Worm (Caenorhabditis elegans) whole organism, L1 larva: ENCODE results near the gene K06G5.3.

Experiments
- C16A3.4 ChIP-seq: fragments of 150-350 bp; optimal IDR thresholded peaks from 2 replicates; lab custom pipeline; 2014; ENCODE audit warnings: missing biosample characterization, missing genetic modification characterization
- F16B12.6 ChIP-seq: fragments of 150-350 bp; optimal IDR thresholded peaks from 2 replicates; lab custom pipeline; 2014; ENCODE audit warnings: missing biosample characterization, missing genetic modification characterization
- alr-1 ChIP-seq: fragments of 200-800 bp; sonication (Bioruptor generic); optimal IDR thresholded peaks from 2 replicates; lab custom pipeline; 2018; ENCODE audit warnings: borderline replicate concordance, mild to moderate bottlenecking, missing genetic modification characterization, missing compliant biosample characterization
- ceh-63 ChIP-seq: fragments of 200-800 bp; sonication (Bioruptor generic); optimal IDR thresholded peaks from 2 replicates; lab custom pipeline; 2018; ENCODE audit warnings: mild to moderate bottlenecking, missing genetic modification characterization, missing compliant biosample characterization
- ceh-8 ChIP-seq: fragments of 200-800 bp; sonication (Bioruptor generic); optimal IDR thresholded peaks from 2 replicates; lab custom pipeline; 2018; ENCODE audit warnings: mild to moderate bottlenecking, missing genetic modification characterization, moderate library complexity, missing compliant biosample characterization
- ceh-82 ChIP-seq, 3 experiments: fragments of 150-350 bp in 1 of 3; sonication (generic microtip) in 2 of 3; optimal IDR thresholded peaks; 2 replicates each; lab custom pipeline; 2014 to 2017; ENCODE audit warnings: missing biosample characterization in 3 of 3, missing genetic modification characterization in 3 of 3
- ceh-88 ChIP-seq: fragments of 200-800 bp; sonication (Bioruptor generic); IDR thresholded peaks from 2 replicates; pipeline ENCODE4 v1.3.6; 2022; ENCODE audit warnings: missing genetic modification characterization, missing compliant biosample characterization
- ces-1 ChIP-seq: fragments of 150-350 bp; optimal IDR thresholded peaks from 2 replicates; lab custom pipeline; 2014; ENCODE audit warnings: missing biosample characterization, missing genetic modification reagents, missing genetic modification characterization
- dsc-1 ChIP-seq: sonication (generic microtip); optimal IDR thresholded peaks from 2 replicates; lab custom pipeline; 2016; ENCODE audit warnings: mild to moderate bottlenecking, missing genetic modification characterization, missing compliant biosample characterization
- efl-1 ChIP-seq, 4 experiments: fragments of 150-350 bp; optimal IDR thresholded peaks in 3 of 4; peaks in 1 of 4; 1 replicate in 1 of 4; 2 replicates in 3 of 4; lab custom pipeline; 2014; ENCODE audit warnings: missing biosample characterization in 2 of 4, missing genetic modification characterization in 2 of 4, missing genetic modification reagents in 2 of 4
- egl-13 ChIP-seq: sonication (generic microtip); optimal IDR thresholded peaks from 2 replicates; lab custom pipeline; 2016; ENCODE audit warnings: missing genotype, missing genetic modification reagents, missing genetic modification characterization, missing compliant biosample characterization
- egl-27 ChIP-seq, 2 experiments: fragments of 150-350 bp in 1 of 2; sonication (generic microtip); optimal IDR thresholded peaks; 3 replicates each; lab custom pipeline; 2017 to 2018; ENCODE audit warnings: missing biosample characterization in 2 of 2, missing genetic modification characterization in 2 of 2, missing genetic modification reagents in 2 of 2
- elt-2 ChIP-seq: sonication (generic microtip); optimal IDR thresholded peaks from 2 replicates; lab custom pipeline; 2016; ENCODE audit warnings: missing genetic modification characterization, mild to moderate bottlenecking, inconsistent platforms, missing compliant biosample characterization, missing genetic modification reagents
- elt-3 ChIP-seq, 6 experiments: fragments of 150-350 bp in 1 of 6; sonication (generic microtip); optimal IDR thresholded peaks; 2 replicates each; lab custom pipeline; 2017 to 2018; ENCODE audit warnings: missing biosample characterization in 6 of 6, missing genetic modification characterization in 6 of 6, inconsistent platforms in 1 of 6
- grh-1 ChIP-seq: fragments of 200-800 bp; sonication (Bioruptor generic); IDR thresholded peaks from 2 replicates; pipeline ENCODE4 v1.3.6; 2022; ENCODE audit warnings: missing genetic modification reagents, missing genetic modification characterization, missing compliant biosample characterization
- hlh-17 ChIP-seq: fragments of 200-800 bp; sonication (Bioruptor generic); optimal IDR thresholded peaks from 2 replicates; lab custom pipeline; 2018; ENCODE audit warnings: missing genetic modification characterization, mild to moderate bottlenecking, missing compliant biosample characterization, moderate library complexity, borderline replicate concordance
- hpl-2 ChIP-seq: fragments of 150-350 bp; optimal IDR thresholded peaks from 2 replicates; lab custom pipeline; 2014; ENCODE audit warnings: missing biosample characterization, missing genetic modification reagents, missing genetic modification characterization
- lin-13 ChIP-seq: fragments of 150-350 bp; optimal IDR thresholded peaks from 2 replicates; lab custom pipeline; 2014; ENCODE audit warnings: missing biosample characterization, missing genetic modification reagents, missing genetic modification characterization
- lin-35 ChIP-seq, 2 experiments: fragments of 150-350 bp; optimal IDR thresholded peaks; 2 replicates each; lab custom pipeline; 2014; ENCODE audit warnings: missing biosample characterization in 2 of 2, missing genetic modification characterization in 2 of 2, missing genetic modification reagents in 2 of 2
- lsy-2 ChIP-seq, 2 experiments: fragments of 150-350 bp; optimal IDR thresholded peaks; 2 replicates each; lab custom pipeline; 2014; ENCODE audit warnings: missing biosample characterization in 2 of 2, missing genetic modification characterization in 2 of 2
- mab-9 ChIP-seq: fragments of 200-800 bp; sonication (Bioruptor generic); IDR thresholded peaks from 2 replicates; pipeline ENCODE4 v1.3.6; 2022; ENCODE audit warnings: missing genetic modification reagents, missing genetic modification characterization, missing compliant biosample characterization
- nhr-11 ChIP-seq: fragments of 150-350 bp; optimal IDR thresholded peaks from 2 replicates; lab custom pipeline; 2014; ENCODE audit warnings: missing biosample characterization, missing genetic modification characterization
- nhr-12 ChIP-seq: sonication (generic microtip); optimal IDR thresholded peaks from 2 replicates; lab custom pipeline; 2017; ENCODE audit warnings: missing biosample characterization, missing genetic modification characterization
- nhr-19 ChIP-seq: fragments of 200-800 bp; sonication (Bioruptor generic); conservative IDR thresholded peaks from 2 replicates; pipeline ENCODE4 v1.3.6; 2022; ENCODE audit warnings: missing genetic modification characterization, missing compliant biosample characterization
- nhr-20 ChIP-seq: sonication (generic microtip); optimal IDR thresholded peaks from 2 replicates; lab custom pipeline; 2016; ENCODE audit warnings: mild to moderate bottlenecking, missing genetic modification characterization, missing compliant biosample characterization
- nhr-237 ChIP-seq: fragments of 150-350 bp; optimal IDR thresholded peaks from 2 replicates; lab custom pipeline; 2014; ENCODE audit warnings: missing biosample characterization, missing genetic modification characterization
- nhr-76 ChIP-seq: sonication (generic microtip); optimal IDR thresholded peaks from 2 replicates; lab custom pipeline; 2017; ENCODE audit warnings: missing biosample characterization, missing genetic modification characterization
- nhr-84 ChIP-seq: sonication (generic microtip); optimal IDR thresholded peaks from 2 replicates; lab custom pipeline; 2017; ENCODE audit warnings: missing biosample characterization, missing genetic modification characterization
- nhr-85 ChIP-seq: sonication (generic microtip); peaks from one replicate; lab custom pipeline; 2016; ENCODE audit warnings: missing genetic modification characterization, inconsistent platforms, missing compliant biosample characterization
- pqm-1 ChIP-seq: sonication (generic microtip); optimal IDR thresholded peaks from 3 replicates; lab custom pipeline; 2017; ENCODE audit warnings: missing biosample characterization, missing genetic modification characterization
- skn-1 ChIP-seq: fragments of 150-350 bp; optimal IDR thresholded peaks from 2 replicates; lab custom pipeline; 2014; ENCODE audit warnings: missing biosample characterization, missing genetic modification characterization
- snpc-4 ChIP-seq: fragments of 150-350 bp; optimal IDR thresholded peaks from 2 replicates; lab custom pipeline; 2014; ENCODE audit warnings: missing biosample characterization, missing genetic modification characterization
- swsn-7 ChIP-seq: sonication (generic microtip); optimal IDR thresholded peaks from 2 replicates; lab custom pipeline; 2016; ENCODE audit warnings: missing genetic modification characterization, missing compliant biosample characterization
- unc-130 ChIP-seq: fragments of 150-350 bp; optimal IDR thresholded peaks from 2 replicates; lab custom pipeline; 2017; ENCODE audit warnings: missing biosample characterization, missing genetic modification characterization, inconsistent platforms
- unc-98 ChIP-seq: fragments of 200-800 bp; sonication (Bioruptor generic); IDR thresholded peaks from 2 replicates; pipeline ENCODE4 v1.3.6; 2022; ENCODE audit warnings: missing genetic modification characterization, missing compliant biosample characterization
- xbp-1 ChIP-seq: sonication (generic microtip); optimal IDR thresholded peaks from 2 replicates; lab custom pipeline; 2016; ENCODE audit warnings: missing genetic modification characterization, missing compliant biosample characterization
- zag-1 ChIP-seq: fragments of 150-350 bp; optimal IDR thresholded peaks from 2 replicates; lab custom pipeline; 2014; ENCODE audit warnings: missing biosample characterization, missing genetic modification characterization

The K06G5.3 gene

ce11 chrX:14213314-14213713 is 9.7 kb downstream of the K06G5.3 start:
- TF ChIP-seq elt-2 (tag; lab: Kevin White, UChicago) (peak; percentile 29), mab-9 (GFP tag; lab: Robert Waterston, UW) (no peak)

- TF ChIP-seq dsc-1 (tag; lab: Kevin White, UChicago) (no peak), nhr-12 (no peak), xbp-1 (no peak), elt-2 (tag; lab: Kevin White, UChicago) (peak; percentile 78), pqm-1 (tag; lab: Kevin White, UChicago) (peak; percentile 46)
Observed at ce11 chrX:14207942-14208341, 15.1 kb downstream of the K06G5.3 start, which contains the start of gene ceh-37. TSS of gene ceh-37 (minus strand) at chrX:14208000.

- no peak for TF ChIP-seq ceh-88 (GFP tag; lab: Robert Waterston, UW)
- no peak for TF ChIP-seq nhr-237 (tag; lab: Kevin White, UChicago)
- peak; percentile 49 for TF ChIP-seq elt-2 (tag; lab: Kevin White, UChicago)
- TF ChIP-seq lin-13: no peak
- no peak for TF ChIP-seq nhr-19 (GFP tag; lab: Robert Waterston, UW)
- TF ChIP-seq nhr-85 (tag; lab: Kevin White, UChicago): no peak
- no peak for TF ChIP-seq nhr-76 (tag; lab: Kevin White, UChicago)
- no peak for TF ChIP-seq C16A3.4 (tag; lab: Kevin White, UChicago)
- TF ChIP-seq efl-1 (optimal IDR thresholded peaks at IDR 0.05; lab: Kevin White, UChicago): no peak
- TF ChIP-seq efl-1 (GFP tag; optimal IDR thresholded peaks at IDR 0.05 in 1 of 2; lab: Kevin White, UChicago): peak in 1 of 2 experiments; percentile 44
- no peak for TF ChIP-seq ceh-82 (tag; optimal IDR thresholded peaks at IDR 0.05; lab: Kevin White, UChicago)
- TF ChIP-seq alr-1 (tag; lab: Kevin White, UChicago): no peak
- TF ChIP-seq xbp-1: no peak
- TF ChIP-seq ceh-63: no peak
- no peak for TF ChIP-seq skn-1 (tag; lab: Kevin White, UChicago)
- TF ChIP-seq ceh-8 (GFP tag; lab: Kevin White, UChicago): no peak
- TF ChIP-seq unc-98 (GFP tag; lab: Robert Waterston, UW): no peak
- no peak for TF ChIP-seq zag-1
- TF ChIP-seq nhr-20 (tag; lab: Kevin White, UChicago): no peak
- no peak for TF ChIP-seq nhr-84 (tag; lab: Kevin White, UChicago)
- peak in 1 of 2 experiments; percentile 16 for TF ChIP-seq lin-35 (GFP tag; optimal IDR thresholded peaks at IDR 0.05; lab: Kevin White, UChicago)
- no peak for TF ChIP-seq nhr-11 (tag; lab: Kevin White, UChicago)
- no peak for TF ChIP-seq egl-13
- TF ChIP-seq lsy-2 (tag; optimal IDR thresholded peaks at IDR 0.05; lab: Kevin White, UChicago): no peak
- TF ChIP-seq unc-130 (tag; lab: Kevin White, UChicago): no peak
- TF ChIP-seq F16B12.6: no peak
- no peak for TF ChIP-seq elt-3 (tag; optimal IDR thresholded peaks at IDR 0.05; lab: Kevin White, UChicago)
Observed at ce11 chrX:14206321-14206720, 16.7 kb downstream of the K06G5.3 start.

- TF ChIP-seq elt-2 (tag; lab: Kevin White, UChicago) (peak; percentile 84), lsy-2 (tag; optimal IDR thresholded peaks at IDR 0.05; lab: Kevin White, UChicago) (peak in 1 of 2 experiments; percentile 54), lin-35 (GFP tag; optimal IDR thresholded peaks at IDR 0.05; lab: Kevin White, UChicago) (peak in 1 of 2 experiments; percentile 26), ceh-88 (GFP tag; lab: Robert Waterston, UW) (no peak)
Observed at ce11 chrX:14194251-14194650, 28.8 kb downstream of the K06G5.3 start.

ce11 chrX:14186466-14186865 is 36.6 kb downstream of the K06G5.3 start, which contains the start of gene ceh-36:
TSS of gene ceh-36 (minus strand) at chrX:14186566.
- TF ChIP-seq hlh-17 (GFP tag; lab: Kevin White, UChicago) (no peak), egl-27 (tag; optimal IDR thresholded peaks at IDR 0.05; lab: Kevin White, UChicago) (no peak), nhr-12 (no peak), grh-1 (GFP tag; lab: Robert Waterston, UW) (no peak), ces-1 (GFP tag; lab: Kevin White, UChicago) (no peak), hpl-2 (GFP tag; lab: Kevin White, UChicago) (no peak), swsn-7 (tag; lab: Kevin White, UChicago) (no peak), C16A3.4 (tag; lab: Kevin White, UChicago) (no peak), nhr-237 (tag; lab: Kevin White, UChicago) (no peak), snpc-4 (tag; lab: Kevin White, UChicago) (no peak)
